Fruit fly (Drosophila melanogaster): ENCODE results near the gene CG33080.

Gene CG33080

DNA sequence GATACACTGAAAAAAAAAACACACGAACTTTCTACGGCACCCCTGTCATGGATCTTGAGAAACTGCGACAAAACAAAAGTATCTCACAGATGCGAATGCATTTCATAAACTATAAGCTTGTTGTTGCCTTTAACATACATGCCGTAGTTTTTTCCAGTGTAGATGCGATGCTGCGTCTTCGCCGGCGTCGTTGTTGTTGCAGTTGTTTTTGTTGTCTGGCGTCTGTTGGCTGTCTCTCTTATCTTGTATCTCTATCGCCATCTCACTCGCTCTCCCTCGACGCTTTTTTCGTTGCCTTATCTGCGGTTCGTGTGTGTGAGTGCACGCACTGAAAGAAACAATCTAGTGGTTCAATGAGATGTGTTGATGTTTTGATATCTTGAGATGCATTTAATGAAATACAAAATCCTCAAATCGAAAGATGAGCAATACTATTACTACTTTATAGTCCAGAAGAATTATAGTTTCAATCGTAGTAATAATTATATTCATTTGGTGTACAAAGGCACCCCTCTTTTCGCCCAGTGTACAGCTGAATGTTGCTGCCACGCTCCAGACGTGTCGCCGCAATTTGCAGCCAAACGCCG lies 21.0 kb downstream of the CG33080 start (continued):
- peak; percentile 96 for TF ChIP-seq CG13123 (GFP tag; optimal IDR thresholded peaks at IDR 0.05)
- no peak for TF ChIP-seq CG42726 (GFP tag; IDR thresholded peaks at IDR 0.05; ENCODE audit: partially characterized antibody)
- TF ChIP-seq CG12769 (tag; optimal IDR thresholded peaks at IDR 0.05) = peak; percentile 91
- TF ChIP-seq Rx (GFP tag; IDR thresholded peaks at IDR 0.05) = peak; percentile 97
- peak; percentile 90 for TF ChIP-seq CG3163 (GFP tag; optimal IDR thresholded peaks at IDR 0.05)
- peak in 1 of 3 experiments; percentile 80 for TF ChIP-seq Stat92E (GFP tag; optimal IDR thresholded peaks at IDR 0.05)
- TF ChIP-seq CG8478 (optimal IDR thresholded peaks at IDR 0.05) = no peak
- peak; percentile 97 for TF ChIP-seq ranshi (GFP tag; IDR thresholded peaks at IDR 0.05)
- TF ChIP-seq zen2 (GFP tag; IDR thresholded peaks at IDR 0.05; ENCODE audit: partially characterized antibody) = no peak
- peak; percentile 69 for TF ChIP-seq CG6765 (GFP tag; optimal IDR thresholded peaks at IDR 0.05)
- peak; percentile 41 for TF ChIP-seq Dref (GFP tag; IDR thresholded peaks at IDR 0.05)
- peak; percentile 97 for TF ChIP-seq CG2199 (GFP tag; IDR thresholded peaks at IDR 0.05)
- peak; percentile 85 for TF ChIP-seq al (GFP tag; IDR thresholded peaks at IDR 0.05)
- peak; percentile 93 for TF ChIP-seq CG11247 (GFP tag; IDR thresholded peaks at IDR 0.05)
- TF ChIP-seq PHDP (tag; optimal IDR thresholded peaks at IDR 0.05) = peak; percentile 89
- TF ChIP-seq tgo (GFP tag; IDR thresholded peaks at IDR 0.05) = peak; percentile 93
- TF ChIP-seq CG11456 (GFP tag; IDR thresholded peaks at IDR 0.05) = peak; percentile 96
- TF ChIP-seq ttk (GFP tag; IDR thresholded peaks at IDR 0.05) = peak; percentile 96
- peak; percentile 66 for TF ChIP-seq ash1 (GFP tag; optimal IDR thresholded peaks at IDR 0.05)
- peak; percentile 95 for TF ChIP-seq CG2875 (GFP tag; optimal IDR thresholded peaks at IDR 0.05)
- TF ChIP-seq sug (tag; optimal IDR thresholded peaks at IDR 0.05) = peak; percentile 50
- peak; percentile 96 for TF ChIP-seq lilli (GFP tag; optimal IDR thresholded peaks at IDR 0.05)
- TF ChIP-seq CG10979 (tag; optimal IDR thresholded peaks at IDR 0.05) = peak; percentile 94
- TF ChIP-seq zf30C (GFP tag; optimal IDR thresholded peaks at IDR 0.05) = peak; percentile 98
- peak; percentile 95 for TF ChIP-seq CG18764 (GFP tag; optimal IDR thresholded peaks at IDR 0.05)
- TF ChIP-seq rib (GFP tag; IDR thresholded peaks at IDR 0.05) = peak; percentile 91
- peak; percentile 98 for TF ChIP-seq CG16863 (GFP tag; optimal IDR thresholded peaks at IDR 0.05)
- TF ChIP-seq Neu2 (GFP tag; optimal IDR thresholded peaks at IDR 0.05; ENCODE audit: borderline replicate concordance) = peak; percentile 90
- peak; percentile 84 for TF ChIP-seq fd64A (GFP tag; optimal IDR thresholded peaks at IDR 0.05)
- TF ChIP-seq trem (tag; optimal IDR thresholded peaks at IDR 0.05) = peak; percentile 82
- TF ChIP-seq CG30020 (tag; optimal IDR thresholded peaks at IDR 0.05) = peak; percentile 43
- peak; percentile 86 for TF ChIP-seq CG4854 (GFP tag; optimal IDR thresholded peaks at IDR 0.05)
- TF ChIP-seq Dp (GFP tag; optimal IDR thresholded peaks at IDR 0.05) = no peak
- TF ChIP-seq CG31388 (GFP tag; optimal IDR thresholded peaks at IDR 0.05) = peak; percentile 92
- peak; percentile 93 for TF ChIP-seq Dip3 (GFP tag; optimal IDR thresholded peaks at IDR 0.05)
- peak; percentile 94 for TF ChIP-seq E2f1 (GFP tag; IDR thresholded peaks at IDR 0.05)
- peak; percentile 97 for TF ChIP-seq Camta (GFP tag; optimal IDR thresholded peaks at IDR 0.05)
- peak; percentile 97 for TF ChIP-seq CG15696 (tag; optimal IDR thresholded peaks at IDR 0.05)
- peak; percentile 88 for TF ChIP-seq Atf6 (GFP tag; IDR thresholded peaks at IDR 0.05)
- TF ChIP-seq CG10654 (GFP tag; optimal IDR thresholded peaks at IDR 0.05) = peak; percentile 97
- peak in 1 of 2 experiments; percentile 75 for TF ChIP-seq Hr78 (GFP tag; optimal IDR thresholded peaks at IDR 0.05)
- peak; percentile 94 for TF ChIP-seq CG14710 (tag; optimal IDR thresholded peaks at IDR 0.05)
- TF ChIP-seq Oli (tag; optimal IDR thresholded peaks at IDR 0.05) = peak; percentile 95
- peak; percentile 89 for TF ChIP-seq CG6254 (GFP tag; optimal IDR thresholded peaks at IDR 0.05)
- no peak for TF ChIP-seq Dll (GFP tag; IDR thresholded peaks at IDR 0.05; ENCODE audit: partially characterized antibody)
- TF ChIP-seq Aef1 (GFP tag; IDR thresholded peaks at IDR 0.05) = peak; percentile 96
- peak; percentile 92 for TF ChIP-seq CG14965 (GFP tag; optimal IDR thresholded peaks at IDR 0.05; ENCODE audit: borderline replicate concordance)
- TF ChIP-seq disco-r (GFP tag; optimal IDR thresholded peaks at IDR 0.05) = peak; percentile 96
- no peak for TF ChIP-seq Opbp (GFP tag; IDR thresholded peaks at IDR 0.05; ENCODE audit: partially characterized antibody)
- peak; percentile 98 for TF ChIP-seq Xrp1 (GFP tag; IDR thresholded peaks at IDR 0.05)

Measured in whole organism, embryonic.